Worm (Caenorhabditis elegans) whole organism, mixed stage, embryonic: ENCODE results near the gene T28H11.7.
"Not testable (repeated sequence)": the region's sequence is repeated elsewhere in the genome, so short reads cannot be mapped to it uniquely, and the experiment has no call there.

ENCODE experiments used
- M03D4.4 ChIP-seq: sonication (generic microtip); optimal IDR thresholded peaks from 2 replicates; lab custom pipeline; 2017; ENCODE audit warnings: mild to moderate bottlenecking, missing genetic modification characterization, missing compliant biosample characterization
- bed-3 ChIP-seq: fragments of 200-800 bp; sonication (Bioruptor generic); optimal IDR thresholded peaks from 3 replicates; lab custom pipeline; 2018; ENCODE audit warnings: mild to moderate bottlenecking, missing genetic modification characterization, moderate library complexity, missing compliant biosample characterization
- blmp-1 ChIP-seq: fragments of 150-350 bp; optimal IDR thresholded peaks from 2 replicates; lab custom pipeline; 2014; ENCODE audit warnings: missing biosample characterization, missing genetic modification characterization
- ceh-43 ChIP-seq: fragments of 200-800 bp; sonication (Bioruptor generic); optimal IDR thresholded peaks from 2 replicates; lab custom pipeline; 2018; ENCODE audit warnings: mild to moderate bottlenecking, missing genetic modification characterization, moderate library complexity, missing compliant biosample characterization
- cnd-1 ChIP-seq: fragments of 200-800 bp; sonication (Bioruptor generic); optimal IDR thresholded peaks from 2 replicates; lab custom pipeline; 2018; ENCODE audit warnings: mild to moderate bottlenecking, missing genetic modification characterization, missing compliant biosample characterization
- drap-1 ChIP-seq: fragments of 200-800 bp; sonication (Bioruptor generic); optimal IDR thresholded peaks from 3 replicates; lab custom pipeline; 2018; ENCODE audit warnings: mild to moderate bottlenecking, missing genetic modification characterization, missing compliant biosample characterization
- elt-1 ChIP-seq: sonication (generic microtip); optimal IDR thresholded peaks from 2 replicates; lab custom pipeline; 2017; ENCODE audit warnings: missing genetic modification characterization, mild to moderate bottlenecking, missing compliant biosample characterization, antibody characterized with exemption, moderate library complexity, borderline replicate concordance; ENCODE audit not compliant: insufficient read depth
- elt-3 ChIP-seq: fragments of 150-350 bp; optimal IDR thresholded peaks from 2 replicates; lab custom pipeline; 2014; ENCODE audit warnings: missing biosample characterization, missing genetic modification characterization
- flh-1 ChIP-seq: fragments of 200-800 bp; sonication (Bioruptor generic); optimal IDR thresholded peaks from 2 replicates; lab custom pipeline; 2018; ENCODE audit warnings: mild to moderate bottlenecking, missing genetic modification characterization, moderate library complexity, missing compliant biosample characterization
- ham-2 ChIP-seq: fragments of 200-800 bp; sonication (Bioruptor generic); optimal IDR thresholded peaks from 2 replicates; lab custom pipeline; 2018; ENCODE audit warnings: mild to moderate bottlenecking, missing genetic modification characterization, missing compliant biosample characterization
- lin-13 ChIP-seq: fragments of 150-350 bp; optimal IDR thresholded peaks from 2 replicates; lab custom pipeline; 2014; ENCODE audit warnings: missing biosample characterization, missing genetic modification characterization
- lin-32 ChIP-seq: fragments of 200-800 bp; sonication (Bioruptor generic); optimal IDR thresholded peaks from 2 replicates; lab custom pipeline; 2018; ENCODE audit warnings: mild to moderate bottlenecking, missing genetic modification characterization, missing compliant biosample characterization
- lsy-2 ChIP-seq: fragments of 150-350 bp; optimal IDR thresholded peaks from 2 replicates; lab custom pipeline; 2014; ENCODE audit warnings: missing biosample characterization, missing genetic modification characterization
- mab-5 ChIP-seq: fragments of 150-350 bp; optimal IDR thresholded peaks from 2 replicates; lab custom pipeline; 2014; ENCODE audit warnings: missing biosample characterization, missing genetic modification characterization
- mep-1 ChIP-seq: fragments of 150-350 bp; optimal IDR thresholded peaks from 2 replicates; lab custom pipeline; 2017; ENCODE audit warnings: missing biosample characterization, missing genetic modification reagents, missing genetic modification characterization, inconsistent platforms
- mls-2 ChIP-seq: sonication (generic microtip); optimal IDR thresholded peaks from 2 replicates; lab custom pipeline; 2016; ENCODE audit warnings: mild to moderate bottlenecking, missing genetic modification characterization, moderate library complexity, missing compliant biosample characterization
- nhr-12 ChIP-seq: fragments of 150-350 bp; optimal IDR thresholded peaks from 2 replicates; lab custom pipeline; 2014; ENCODE audit warnings: missing biosample characterization, missing genetic modification characterization
- nhr-237 ChIP-seq: fragments of 150-350 bp; optimal IDR thresholded peaks from 2 replicates; lab custom pipeline; 2014; ENCODE audit warnings: missing biosample characterization, missing genetic modification characterization
- nhr-28 ChIP-seq: fragments of 150-350 bp; optimal IDR thresholded peaks from 2 replicates; lab custom pipeline; 2014; ENCODE audit warnings: missing biosample characterization, missing genetic modification characterization
- nhr-76 ChIP-seq: sonication (generic microtip); optimal IDR thresholded peaks from 2 replicates; lab custom pipeline; 2017; ENCODE audit warnings: missing biosample characterization, missing genetic modification characterization
- sem-2 ChIP-seq: fragments of 200-800 bp; sonication (Bioruptor generic); optimal IDR thresholded peaks from 2 replicates; lab custom pipeline; 2018; ENCODE audit warnings: mild to moderate bottlenecking, missing genetic modification characterization, missing compliant biosample characterization
- snpc-4 ChIP-seq: fragments of 150-350 bp; optimal IDR thresholded peaks from 2 replicates; lab custom pipeline; 2014; ENCODE audit warnings: missing biosample characterization, missing genetic modification characterization
- sptf-1 ChIP-seq: sonication (generic microtip); optimal IDR thresholded peaks from 2 replicates; lab custom pipeline; 2017; ENCODE audit warnings: mild to moderate bottlenecking, missing genetic modification characterization, moderate library complexity, missing compliant biosample characterization
- tbx-8 ChIP-seq: fragments of 200-800 bp; sonication (Bioruptor generic); optimal IDR thresholded peaks from 2 replicates; lab custom pipeline; 2018; ENCODE audit warnings: mild to moderate bottlenecking, missing genetic modification characterization, moderate library complexity, missing compliant biosample characterization
- unc-120 ChIP-seq: sonication (generic microtip); optimal IDR thresholded peaks from 2 replicates; lab custom pipeline; 2017; ENCODE audit warnings: missing genetic modification characterization, missing compliant biosample characterization; ENCODE audit not compliant: poor library complexity, severe bottlenecking
- unc-39 ChIP-seq: fragments of 150-350 bp; optimal IDR thresholded peaks from 2 replicates; lab custom pipeline; 2014; ENCODE audit warnings: missing biosample characterization, missing genetic modification characterization
- unc-62 ChIP-seq: fragments of 150-350 bp; optimal IDR thresholded peaks from 2 replicates; lab custom pipeline; 2014; ENCODE audit warnings: missing biosample characterization, missing genetic modification reagents, missing genetic modification characterization
- zip-8 ChIP-seq: fragments of 150-350 bp; optimal IDR thresholded peaks from 2 replicates; lab custom pipeline; 2014; ENCODE audit warnings: missing biosample characterization, missing genetic modification characterization
- ztf-11 ChIP-seq: fragments of 150-350 bp; optimal IDR thresholded peaks from 2 replicates; lab custom pipeline; 2014; ENCODE audit warnings: missing biosample characterization, missing genetic modification characterization

Gene T28H11.7

ce11 chrIV:5025646-5026045 is 8.7 kb upstream of the T28H11.7 start, which contains the start of gene C09B9.85:
C09B9.85 (minus strand) TSS chrIV:5025746.
- no peak for TF ChIP-seq tbx-8 (GFP tag; lab: Kevin White, UChicago)
- TF ChIP-seq cnd-1 (tag; lab: Kevin White, UChicago) = no peak
- no peak for TF ChIP-seq nhr-12 (tag; lab: Kevin White, UChicago)

- TF ChIP-seq nhr-12 (tag; lab: Kevin White, UChicago) (no peak), lsy-2 (tag; lab: Kevin White, UChicago) (no peak), unc-62 (GFP tag; lab: Kevin White, UChicago) (no peak)
Measured at ce11 chrIV:5020533-5020932, 3.6 kb upstream of the T28H11.7 start, which contains the start of gene T28H11.8. T28H11.8 (minus strand) TSS chrIV:5020633.

- not testable (repeated sequence) for TF ChIP-seq sptf-1, lin-13, unc-120 (tag; lab: Kevin White, UChicago)
Measured at ce11 chrIV:5016461-5016860, 514 bp downstream of the T28H11.7 start, which contains the start of gene ssq-4. ssq-4 (plus strand) TSS chrIV:5016479.

ce11 chrIV:5012241-5012640 is 4.7 kb downstream of the T28H11.7 start, which contains the start of gene srm-1:
srm-1 (plus strand) TSS chrIV:5012541.
- no peak for TF ChIP-seq tbx-8 (GFP tag; lab: Kevin White, UChicago)
- TF ChIP-seq ceh-43 (GFP tag; lab: Kevin White, UChicago) = no peak
- TF ChIP-seq nhr-237 = no peak
- no peak for TF ChIP-seq elt-1 (tag; lab: Kevin White, UChicago)
- TF ChIP-seq nhr-12 (tag; lab: Kevin White, UChicago) = no peak
- TF ChIP-seq unc-39 (tag; lab: Kevin White, UChicago) = no peak
- TF ChIP-seq zip-8 (tag; lab: Kevin White, UChicago) = no peak
- TF ChIP-seq lsy-2 (tag; lab: Kevin White, UChicago) = no peak
- no peak for TF ChIP-seq mls-2
- TF ChIP-seq unc-120 (tag; lab: Kevin White, UChicago) = no peak
- no peak for TF ChIP-seq mab-5 (tag; lab: Kevin White, UChicago)
- no peak for TF ChIP-seq nhr-28 (tag; lab: Kevin White, UChicago)
- TF ChIP-seq unc-62 (GFP tag; lab: Kevin White, UChicago) = no peak
- no peak for TF ChIP-seq snpc-4 (tag; lab: Kevin White, UChicago)
- TF ChIP-seq sem-2 (GFP tag; lab: Kevin White, UChicago) = no peak

ce11 chrIV:5008378-5008777 is 8.6 kb downstream of the T28H11.7 start, which contains the start of gene srm-2:
srm-2 (plus strand) TSS chrIV:5008678.
- TF ChIP-seq ztf-11 (no peak), elt-3 (no peak), nhr-12 (tag; lab: Kevin White, UChicago) (no peak), flh-1 (GFP tag; lab: Kevin White, UChicago) (no peak), lin-32 (GFP tag; lab: Kevin White, UChicago) (no peak), nhr-237 (no peak), tbx-8 (GFP tag; lab: Kevin White, UChicago) (no peak), mab-5 (tag; lab: Kevin White, UChicago) (no peak), cnd-1 (tag; lab: Kevin White, UChicago) (no peak), unc-39 (tag; lab: Kevin White, UChicago) (no peak), blmp-1 (tag; lab: Kevin White, UChicago) (no peak), unc-62 (GFP tag; lab: Kevin White, UChicago) (no peak), mls-2 (no peak), bed-3 (GFP tag; lab: Kevin White, UChicago) (no peak), M03D4.4 (tag; lab: Kevin White, UChicago) (no peak), lsy-2 (tag; lab: Kevin White, UChicago) (no peak)
- TF ChIP-seq, all 35 proteins: peak for 0

- TF ChIP-seq nhr-237 (no peak), M03D4.4 (tag; lab: Kevin White, UChicago) (no peak), mep-1 (tag; lab: Kevin White, UChicago) (no peak), nhr-28 (tag; lab: Kevin White, UChicago) (no peak), sem-2 (GFP tag; lab: Kevin White, UChicago) (no peak), drap-1 (no peak), ham-2 (GFP tag; lab: Kevin White, UChicago) (no peak), unc-120 (tag; lab: Kevin White, UChicago) (no peak), nhr-76 (tag; lab: Kevin White, UChicago) (no peak), mab-5 (tag; lab: Kevin White, UChicago) (no peak), flh-1 (GFP tag; lab: Kevin White, UChicago) (no peak), tbx-8 (GFP tag; lab: Kevin White, UChicago) (no peak), mls-2 (no peak), cnd-1 (tag; lab: Kevin White, UChicago) (no peak)
Measured at ce11 chrIV:5005154-5005553, 11.8 kb downstream of the T28H11.7 start.
